Worm (Caenorhabditis elegans): Measurements from ENCODE around the gene srh-252.

DNA sequence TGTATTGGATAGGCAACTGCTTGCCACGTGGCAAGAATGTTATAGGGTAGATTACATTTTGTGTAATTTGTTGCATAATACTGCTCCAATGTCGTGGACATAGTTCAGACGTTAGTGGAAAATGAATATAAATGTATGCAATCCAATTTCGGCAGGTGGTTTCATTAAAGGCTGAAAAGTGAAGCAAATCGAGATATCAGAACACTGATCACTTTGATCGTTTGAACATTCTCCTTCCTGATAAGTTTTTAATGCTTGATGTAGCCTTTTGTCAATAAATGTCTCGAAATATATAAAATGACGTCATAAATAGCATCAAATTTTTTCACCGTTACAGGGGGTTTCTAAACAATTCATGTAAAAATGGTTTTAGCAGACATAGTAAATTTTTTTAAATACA, 2.9 kb downstream of the srh-252 start, which contains the start of gene srh-109:
- no peak for TF ChIP-seq sptf-1 (tag; optimal IDR thresholded peaks at IDR 0.05)
- no peak for TF ChIP-seq lin-35 (GFP tag; optimal IDR thresholded peaks at IDR 0.05)
- no peak for TF ChIP-seq aly-2 (tag; optimal IDR thresholded peaks at IDR 0.05)
- no peak for TF ChIP-seq jun-1 (tag; optimal IDR thresholded peaks at IDR 0.05)
- TF ChIP-seq C34B4.2 (tag; optimal IDR thresholded peaks at IDR 0.05), result no peak
- no peak for TF ChIP-seq unc-86 (tag; optimal IDR thresholded peaks at IDR 0.05)
- TF ChIP-seq lin-39 (tag; optimal IDR thresholded peaks at IDR 0.05), result no peak
